Worm (Caenorhabditis elegans) whole organism, young adult: ENCODE measurements around the gene F36H12.17.
"Not testable (repeated sequence)": the region's sequence is repeated elsewhere in the genome, so short reads cannot be mapped to it uniquely, and the experiment has no call there.

Source experiments
- B0019.2 ChIP-seq: fragments of 200-800 bp; sonication (Bioruptor generic); conservative IDR thresholded peaks from 2 replicates; pipeline ENCODE4 v1.3.6; 2022; ENCODE audit warnings: missing genetic modification reagents, missing genetic modification characterization, missing compliant biosample characterization
- B0035.1 ChIP-seq: sonication (generic microtip); optimal IDR thresholded peaks from 2 replicates; lab custom pipeline; 2016; ENCODE audit warnings: missing genetic modification characterization, mild to moderate bottlenecking, missing compliant biosample characterization, missing genotype, missing genetic modification reagents
- F33H1.4 ChIP-seq: fragments of 200-800 bp; sonication (Bioruptor generic); IDR thresholded peaks from 2 replicates; pipeline ENCODE4 v1.3.6; 2022; ENCODE audit warnings: missing genetic modification reagents, missing genetic modification characterization, missing compliant biosample characterization
- pbrm-1 ChIP-seq: fragments of 200-800 bp; sonication (Bioruptor generic); IDR thresholded peaks from 2 replicates; pipeline ENCODE4 v1.3.6; 2022; ENCODE audit warnings: missing genetic modification reagents, missing genetic modification characterization, missing compliant biosample characterization

- TF ChIP-seq F33H1.4; B0019.2 (GFP tag; lab: Robert Waterston, UW); B0035.1; pbrm-1: not testable (repeated sequence)
Observed at ce11 chrIV:5313011-5313410, 35.4 kb upstream of the F36H12.17 start, which contains the start of the genes msp-59 and ZK354.2.
